Worm (Caenorhabditis elegans) whole organism, late embryonic: Measurements from ENCODE around the gene trpp-1.

Experiments
- ama-1 ChIP-seq: fragments of 150-350 bp; optimal IDR thresholded peaks from 2 replicates; lab custom pipeline; 2014
- dve-1 ChIP-seq: sonication (generic microtip); optimal IDR thresholded peaks from 2 replicates; lab custom pipeline; 2017; ENCODE audit warnings: antibody characterized with exemption, mild to moderate bottlenecking, missing genetic modification characterization, missing compliant biosample characterization
- elt-2 ChIP-seq: sonication (generic microtip); optimal IDR thresholded peaks from 2 replicates; lab custom pipeline; 2016; ENCODE audit warnings: missing genetic modification reagents, missing genetic modification characterization, missing compliant biosample characterization
- fkh-10 ChIP-seq: fragments of 150-350 bp; optimal IDR thresholded peaks from 2 replicates; lab custom pipeline; 2014; ENCODE audit warnings: missing biosample characterization, missing genetic modification reagents, missing genetic modification characterization
- madf-2 ChIP-seq: sonication (generic microtip); optimal IDR thresholded peaks from 2 replicates; lab custom pipeline; 2017; ENCODE audit warnings: missing genetic modification characterization, missing compliant biosample characterization
- nfya-1 ChIP-seq: sonication (generic microtip); optimal IDR thresholded peaks from 2 replicates; lab custom pipeline; 2017; ENCODE audit warnings: missing genetic modification characterization, mild to moderate bottlenecking, missing compliant biosample characterization, antibody characterized with exemption, moderate library complexity
- nhr-11 ChIP-seq: fragments of 150-350 bp; optimal IDR thresholded peaks from 2 replicates; lab custom pipeline; 2014; ENCODE audit warnings: missing biosample characterization, missing genetic modification characterization
- pha-2 ChIP-seq: sonication (generic microtip); optimal IDR thresholded peaks from 2 replicates; lab custom pipeline; 2017; ENCODE audit warnings: mild to moderate bottlenecking, missing genetic modification characterization, missing compliant biosample characterization
- pha-4 ChIP-seq: fragments of 150-350 bp; optimal IDR thresholded peaks from 2 replicates; lab custom pipeline; 2018; ENCODE audit warnings: missing biosample characterization, missing genetic modification reagents, missing genetic modification characterization
- pqm-1 ChIP-seq: sonication (generic microtip); optimal IDR thresholded peaks from 2 replicates; lab custom pipeline; 2016; ENCODE audit warnings: missing genetic modification characterization, missing compliant biosample characterization
- ref-2 ChIP-seq: sonication (generic microtip); optimal IDR thresholded peaks from 2 replicates; lab custom pipeline; 2016; ENCODE audit warnings: missing genetic modification characterization, missing compliant biosample characterization
- unc-86 ChIP-seq: sonication (generic microtip); optimal IDR thresholded peaks from 2 replicates; lab custom pipeline; 2016; ENCODE audit warnings: missing genetic modification characterization, missing compliant biosample characterization

DNA sequence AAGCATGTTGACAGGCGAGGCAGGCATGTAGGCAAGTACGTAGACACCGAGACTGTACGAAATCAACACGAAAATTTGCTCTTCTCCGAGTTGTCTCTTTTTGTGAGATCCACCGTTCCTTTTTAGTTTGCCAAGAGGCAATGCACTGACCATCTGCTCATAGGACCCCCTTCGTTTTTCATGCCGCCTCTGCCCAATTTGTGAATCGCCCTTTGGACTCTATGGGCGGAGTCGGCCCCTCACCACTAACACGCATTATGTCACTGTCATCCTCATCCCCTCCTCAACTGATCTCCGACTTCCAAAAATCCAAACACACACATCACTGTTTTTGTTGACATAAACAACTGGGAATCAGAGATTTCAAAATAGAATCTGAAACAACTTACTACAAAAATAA is 47.5 kb upstream of the trpp-1 start:
- TF ChIP-seq fkh-10: no peak
- TF ChIP-seq madf-2: no peak
- TF ChIP-seq ref-2: peak; percentile 43
- no peak for TF ChIP-seq pqm-1 (tag; lab: Kevin White, UChicago)
- TF ChIP-seq pha-4 (tag; lab: Kevin White, UChicago): no peak
- TF ChIP-seq elt-2 (tag; lab: Kevin White, UChicago): no peak
- no peak for TF ChIP-seq dve-1 (tag; lab: Kevin White, UChicago)
- no peak for TF ChIP-seq pha-2 (tag; lab: Kevin White, UChicago)
- TF ChIP-seq nfya-1 (tag; lab: Kevin White, UChicago): no peak
- TF ChIP-seq unc-86 (tag; lab: Kevin White, UChicago): no peak
- TF ChIP-seq nhr-11: no peak
- TF ChIP-seq ama-1: no peak
